Worm (Caenorhabditis elegans): ENCODE data around the gene C38D9.8.

ce11 chrV:17540295-17540694 lies 12.4 kb downstream of the C38D9.8 start, which contains the start of gene srz-25:
- TF ChIP-seq sea-1 (GFP tag; conservative IDR thresholded peaks at IDR 0.05), result no peak
- no peak for TF ChIP-seq ceh-13 (GFP tag; optimal IDR thresholded peaks at IDR 0.05)
- TF ChIP-seq tbx-11 (GFP tag; IDR thresholded peaks at IDR 0.05), result no peak
- no peak for TF ChIP-seq F13C5.2 (tag; optimal IDR thresholded peaks at IDR 0.05)
- no peak for TF ChIP-seq scrt-1 (GFP tag; IDR thresholded peaks at IDR 0.05)
- TF ChIP-seq ama-1 (optimal IDR thresholded peaks at IDR 0.05), result no peak
- TF ChIP-seq hmg-4 (GFP tag; optimal IDR thresholded peaks at IDR 0.05), result no peak
- no peak for TF ChIP-seq hnd-1 (tag; optimal IDR thresholded peaks at IDR 0.05)
- TF ChIP-seq pes-1 (GFP tag; IDR thresholded peaks at IDR 0.05), result no peak
- no peak for TF ChIP-seq hmbx-1 (tag; optimal IDR thresholded peaks at IDR 0.05)
- TF ChIP-seq flt-1 (GFP tag; IDR thresholded peaks at IDR 0.05), result no peak

Measured in whole organism, early embryonic.